Worm (Caenorhabditis elegans): ENCODE results near the gene K07H8.2.

- TF ChIP-seq aly-1 (tag; optimal IDR thresholded peaks at IDR 0.05) (no peak), scrt-1 (GFP tag; IDR thresholded peaks at IDR 0.05) (no peak), ceh-36 (tag; optimal IDR thresholded peaks at IDR 0.05) (no peak), ama-1 (optimal IDR thresholded peaks at IDR 0.05) (no peak), hmg-4 (GFP tag; optimal IDR thresholded peaks at IDR 0.05) (no peak), B0310.2 (tag; optimal IDR thresholded peaks at IDR 0.05) (no peak), tbx-11 (GFP tag; IDR thresholded peaks at IDR 0.05) (no peak), hnd-1 (tag; optimal IDR thresholded peaks at IDR 0.05) (no peak), hmbx-1 (tag; optimal IDR thresholded peaks at IDR 0.05) (no peak), sea-1 (GFP tag; conservative IDR thresholded peaks at IDR 0.05) (no peak), flt-1 (GFP tag; IDR thresholded peaks at IDR 0.05) (no peak), tbx-37 (GFP tag; conservative IDR thresholded peaks at IDR 0.05) (no peak)
Observed at ce11 chrIV:8291232-8291631, at the start of gene K07H8.2.
